Worm (Caenorhabditis elegans): Measurements from ENCODE around the gene tac-1.

The tac-1 gene

ce11 chrII:14753858-14754750, at the start of gene tac-1, which contains the start of gene Y54E2A.4:
TSS of gene tac-1 (minus strand) at chrII:14753877.
TSS of gene Y54E2A.4 (plus strand) at chrII:14754622.
- TF ChIP-seq ztf-11 (tag; optimal IDR thresholded peaks at IDR 0.05) (no peak), unc-62 (GFP tag; optimal IDR thresholded peaks at IDR 0.05) (no peak), aly-2 (tag; optimal IDR thresholded peaks at IDR 0.05) (no peak), nhr-10 (tag; optimal IDR thresholded peaks at IDR 0.05) (no peak), C34F6.9 (tag; optimal IDR thresholded peaks at IDR 0.05) (peak; percentile 26), sma-3 (GFP tag; optimal IDR thresholded peaks at IDR 0.05) (no peak), nhr-237 (tag; optimal IDR thresholded peaks at IDR 0.05) (no peak), nhr-23 (tag; optimal IDR thresholded peaks at IDR 0.05) (no peak), nhr-129 (tag; optimal IDR thresholded peaks at IDR 0.05) (peak; percentile 27), fos-1 (tag; optimal IDR thresholded peaks at IDR 0.05) (no peak), gmeb-1 (tag; optimal IDR thresholded peaks at IDR 0.05) (no peak), F13H6.1 (tag; optimal IDR thresholded peaks at IDR 0.05) (no peak), unc-55 (GFP tag; optimal IDR thresholded peaks at IDR 0.05) (peak; percentile 36), elt-3 (tag; optimal IDR thresholded peaks at IDR 0.05) (no peak), nhr-77 (tag; optimal IDR thresholded peaks at IDR 0.05) (no peak), ztf-1 (GFP tag; conservative IDR thresholded peaks at IDR 0.05) (no peak), ceh-16 (tag; optimal IDR thresholded peaks at IDR 0.05) (no peak), peb-1 (tag; optimal IDR thresholded peaks at IDR 0.05) (no peak), nhr-12 (tag; optimal IDR thresholded peaks at IDR 0.05) (no peak), mbf-1 (tag; optimal IDR thresholded peaks at IDR 0.05) (no peak), lsy-2 (tag; optimal IDR thresholded peaks at IDR 0.05) (peak in 1 of 2 experiments; percentile 42), crh-2 (tag; optimal IDR thresholded peaks at IDR 0.05) (no peak), ZK546.5 (tag; optimal IDR thresholded peaks at IDR 0.05) (no peak), blmp-1 (tag; optimal IDR thresholded peaks at IDR 0.05; ENCODE audit: insufficient read depth) (no peak), nhr-6 (tag; optimal IDR thresholded peaks at IDR 0.05) (no peak), ama-1 (optimal IDR thresholded peaks at IDR 0.05) (no peak)

ce11 chrII:14802527-14802926, 48.9 kb upstream of the tac-1 start:
- peak; percentile 1 for TF ChIP-seq nhr-129 (tag; optimal IDR thresholded peaks at IDR 0.05)
- TF ChIP-seq sma-3 (GFP tag; optimal IDR thresholded peaks at IDR 0.05): peak; percentile 1

- TF ChIP-seq sma-3 (GFP tag; optimal IDR thresholded peaks at IDR 0.05) (peak; percentile 6), nhr-23 (tag; optimal IDR thresholded peaks at IDR 0.05) (no peak), ztf-11 (tag; optimal IDR thresholded peaks at IDR 0.05) (no peak), alr-1 (tag; optimal IDR thresholded peaks at IDR 0.05) (no peak), lsy-2 (tag; optimal IDR thresholded peaks at IDR 0.05) (peak in 1 of 2 experiments; percentile 63), nhr-6 (tag; optimal IDR thresholded peaks at IDR 0.05) (no peak), lin-11 (tag; optimal IDR thresholded peaks at IDR 0.05) (peak; percentile 48), nhr-12 (tag; optimal IDR thresholded peaks at IDR 0.05) (no peak), ZK546.5 (tag; optimal IDR thresholded peaks at IDR 0.05) (no peak), R02D3.7 (tag; optimal IDR thresholded peaks at IDR 0.05) (no peak), mab-5 (tag; optimal IDR thresholded peaks at IDR 0.05) (no peak), nhr-21 (tag; optimal IDR thresholded peaks at IDR 0.05) (no peak), fos-1 (tag; optimal IDR thresholded peaks at IDR 0.05) (peak; percentile 11), F13H6.1 (tag; optimal IDR thresholded peaks at IDR 0.05) (peak; percentile 22), lin-39 (tag; optimal IDR thresholded peaks at IDR 0.05) (no peak), blmp-1 (tag; optimal IDR thresholded peaks at IDR 0.05; ENCODE audit: insufficient read depth) (no peak), nhr-11 (tag; optimal IDR thresholded peaks at IDR 0.05) (no peak), nhr-237 (tag; optimal IDR thresholded peaks at IDR 0.05) (no peak), ceh-82 (tag; optimal IDR thresholded peaks at IDR 0.05) (no peak), gmeb-1 (tag; optimal IDR thresholded peaks at IDR 0.05) (peak; percentile 30), sma-9 (GFP tag; optimal IDR thresholded peaks at IDR 0.05) (peak; percentile 48), sma-9 (tag; optimal IDR thresholded peaks at IDR 0.05) (no peak), ceh-16 (tag; optimal IDR thresholded peaks at IDR 0.05) (no peak), nhr-77 (tag; optimal IDR thresholded peaks at IDR 0.05) (no peak), nhr-10 (tag; optimal IDR thresholded peaks at IDR 0.05) (no peak), aly-2 (tag; optimal IDR thresholded peaks at IDR 0.05) (no peak), ztf-1 (GFP tag; conservative IDR thresholded peaks at IDR 0.05) (no peak), ama-1 (optimal IDR thresholded peaks at IDR 0.05) (peak; percentile 36), mdl-1 (tag; optimal IDR thresholded peaks at IDR 0.05) (no peak), C34F6.9 (tag; optimal IDR thresholded peaks at IDR 0.05) (no peak), unc-55 (GFP tag; optimal IDR thresholded peaks at IDR 0.05) (peak; percentile 62), elt-3 (tag; optimal IDR thresholded peaks at IDR 0.05) (no peak), nhr-129 (tag; optimal IDR thresholded peaks at IDR 0.05) (no peak), crh-2 (tag; optimal IDR thresholded peaks at IDR 0.05) (peak; percentile 54), nhr-25 (tag; optimal IDR thresholded peaks at IDR 0.05) (no peak), egl-27 (tag; optimal IDR thresholded peaks at IDR 0.05) (no peak), snpc-4 (tag; optimal IDR thresholded peaks at IDR 0.05) (peak; percentile 97), zag-1 (tag; optimal IDR thresholded peaks at IDR 0.05) (no peak), unc-62 (GFP tag; optimal IDR thresholded peaks at IDR 0.05) (no peak), elt-1 (tag; optimal IDR thresholded peaks at IDR 0.05) (no peak), peb-1 (tag; optimal IDR thresholded peaks at IDR 0.05) (no peak), lin-13 (GFP tag; optimal IDR thresholded peaks at IDR 0.05) (peak; percentile 33), unc-39 (tag; optimal IDR thresholded peaks at IDR 0.05) (no peak)
Observed at ce11 chrII:14801086-14801531, 47.4 kb upstream of the tac-1 start.
